Worm (Caenorhabditis elegans): Measurements from ENCODE around the gene C13G5.2.

C13G5.2 gene

ce11 chrIII:8646021-8646420 is 27.8 kb upstream of the C13G5.2 start (continued):
- TF ChIP-seq B0336.3 (GFP tag; IDR thresholded peaks at IDR 0.05) (no peak), hlh-26 (GFP tag; conservative IDR thresholded peaks at IDR 0.05) (no peak), D2030.7 (GFP tag; IDR thresholded peaks at IDR 0.05) (peak; percentile 41; the same call in 1 of the 2 replicates), ceh-40 (GFP tag; IDR thresholded peaks at IDR 0.05) (no peak), egl-18 (GFP tag; IDR thresholded peaks at IDR 0.05) (no peak), Y53G8AR.9 (GFP tag; conservative IDR thresholded peaks at IDR 0.05) (0 out of 2 replicates have a peak, but pooled peaks have one; percentile 23), Y67H2A.10 (GFP tag; conservative IDR thresholded peaks at IDR 0.05) (no peak), mxl-1 (tag; optimal IDR thresholded peaks at IDR 0.05) (no peak), lag-1 (GFP tag; IDR thresholded peaks at IDR 0.05) (no peak), F49E8.2 (tag; optimal IDR thresholded peaks at IDR 0.05; ENCODE audit: insufficient read depth) (peak; percentile 16), lsy-27 (tag; optimal IDR thresholded peaks at IDR 0.05; ENCODE audit: borderline replicate concordance, insufficient read depth) (no peak), F23B12.7 (tag; optimal IDR thresholded peaks at IDR 0.05; ENCODE audit: insufficient read depth) (peak; percentile 39), somi-1 (GFP tag; optimal IDR thresholded peaks at IDR 0.05) (no peak), Y56A3A.18 (GFP tag; IDR thresholded peaks at IDR 0.05) (peak; percentile 49; the same call in 1 of the 2 replicates), madf-8 (GFP tag; conservative IDR thresholded peaks at IDR 0.05) (no peak), tlf-1 (GFP tag; optimal IDR thresholded peaks at IDR 0.05) (no peak), Y53F4B.3 (GFP tag; IDR thresholded peaks at IDR 0.05) (no peak), hsf-1 (GFP tag; IDR thresholded peaks at IDR 0.05) (0 out of 2 replicates have a peak, but pooled peaks have one; percentile 36), ccch-3 (GFP tag; optimal IDR thresholded peaks at IDR 0.05) (no peak), unc-62 (GFP tag; optimal IDR thresholded peaks at IDR 0.05) (no peak), bed-2 (GFP tag; IDR thresholded peaks at IDR 0.05) (no peak), hrde-1 (tag; optimal IDR thresholded peaks at IDR 0.05; ENCODE audit: borderline replicate concordance) (no peak), nfyb-1 (GFP tag; IDR thresholded peaks at IDR 0.05) (no peak), ekl-4 (GFP tag; IDR thresholded peaks at IDR 0.05) (peak; percentile 54; the same call in 1 of the 2 replicates), fkh-3 (tag; optimal IDR thresholded peaks at IDR 0.05) (no peak), dox-1 (GFP tag; IDR thresholded peaks at IDR 0.05) (no peak), cebp-2 (GFP tag; IDR thresholded peaks at IDR 0.05) (no peak), ztf-3 (GFP tag; optimal IDR thresholded peaks at IDR 0.05) (no peak), C06A6.2 (GFP tag; conservative IDR thresholded peaks at IDR 0.05) (no peak), madf-3 (GFP tag; IDR thresholded peaks at IDR 0.05) (no peak), ama-1 (optimal IDR thresholded peaks at IDR 0.05) (no peak), ama-1 (GFP tag; optimal IDR thresholded peaks at IDR 0.05) (peak in 1 of 2 experiments; percentile 28), attf-5 (GFP tag; optimal IDR thresholded peaks at IDR 0.05) (no peak), snpc-1.1 (tag; optimal IDR thresholded peaks at IDR 0.05; ENCODE audit: insufficient read depth) (peak; percentile 8), ceh-27 (GFP tag; optimal IDR thresholded peaks at IDR 0.05) (no peak), sptf-2 (GFP tag; optimal IDR thresholded peaks at IDR 0.05) (no peak), F33H1.4 (GFP tag; IDR thresholded peaks at IDR 0.05) (peak; percentile 21; the same call in 1 of the 2 replicates), tbp1 (GFP tag; optimal IDR thresholded peaks at IDR 0.05) (peak; percentile 98), K11D2.4 (GFP tag; IDR thresholded peaks at IDR 0.05) (no peak), athp-1 (tag; optimal IDR thresholded peaks at IDR 0.05) (peak; percentile 34), F52B5.7 (tag; optimal IDR thresholded peaks at IDR 0.05) (no peak), snpc-4 (GFP tag; optimal IDR thresholded peaks at IDR 0.05) (peak; percentile 61), snpc-4 (tag; optimal IDR thresholded peaks at IDR 0.05) (peak in 2 of 4 experiments; percentile 22 to 54), snpc-3.4 (tag; optimal IDR thresholded peaks at IDR 0.05) (peak; percentile 71)

Data from whole organism, young adult.